Worm (Caenorhabditis elegans) whole organism, L4/young adult: ENCODE results near the gene srh-265.

Experiments used
- W03F9.2 ChIP-seq: fragments of 150-350 bp; optimal IDR thresholded peaks from 2 replicates; lab custom pipeline; 2014; ENCODE audit warnings: missing biosample characterization, missing genetic modification characterization
- dao-5 ChIP-seq: sonication (generic microtip); optimal IDR thresholded peaks from 2 replicates; lab custom pipeline; 2016; ENCODE audit warnings: missing genotype, missing genetic modification characterization, moderate library complexity, missing compliant biosample characterization
- him-1 ChIP-seq: sonication (generic microtip); optimal IDR thresholded peaks from 2 replicates; lab custom pipeline; 2016; ENCODE audit warnings: missing genotype, missing genetic modification reagents, missing genetic modification characterization, missing compliant biosample characterization

ce11 chrV:15426944-15427343, 10.9 kb downstream of the srh-265 start, which contains the start of gene fbxa-209:
- TF ChIP-seq W03F9.2 (no peak), dao-5 (tag; lab: Kevin White, UChicago) (no peak), him-1 (tag; lab: Kevin White, UChicago) (no peak)
